Worm (Caenorhabditis elegans) whole organism, late embryonic: ENCODE results near the gene T19D12.1.

Source experiments
- C08G9.2 ChIP-seq: sonication (generic microtip); optimal IDR thresholded peaks from 2 replicates; lab custom pipeline; 2016; ENCODE audit warnings: mild to moderate bottlenecking, missing genetic modification characterization, moderate library complexity, missing compliant biosample characterization
- F13H6.1 ChIP-seq: sonication (generic microtip); optimal IDR thresholded peaks from 2 replicates; lab custom pipeline; 2016; ENCODE audit warnings: missing genetic modification characterization, missing compliant biosample characterization
- dmd-4 ChIP-seq: sonication (generic microtip); optimal IDR thresholded peaks from 2 replicates; lab custom pipeline; 2016; ENCODE audit warnings: borderline replicate concordance, missing genetic modification characterization, missing compliant biosample characterization
- nhr-11 ChIP-seq: fragments of 150-350 bp; optimal IDR thresholded peaks from 2 replicates; lab custom pipeline; 2014; ENCODE audit warnings: missing biosample characterization, missing genetic modification characterization
- unc-55 ChIP-seq: sonication (generic microtip); optimal IDR thresholded peaks from 2 replicates; lab custom pipeline; 2017; ENCODE audit warnings: missing biosample characterization, missing genetic modification reagents, missing genetic modification characterization

DNA sequence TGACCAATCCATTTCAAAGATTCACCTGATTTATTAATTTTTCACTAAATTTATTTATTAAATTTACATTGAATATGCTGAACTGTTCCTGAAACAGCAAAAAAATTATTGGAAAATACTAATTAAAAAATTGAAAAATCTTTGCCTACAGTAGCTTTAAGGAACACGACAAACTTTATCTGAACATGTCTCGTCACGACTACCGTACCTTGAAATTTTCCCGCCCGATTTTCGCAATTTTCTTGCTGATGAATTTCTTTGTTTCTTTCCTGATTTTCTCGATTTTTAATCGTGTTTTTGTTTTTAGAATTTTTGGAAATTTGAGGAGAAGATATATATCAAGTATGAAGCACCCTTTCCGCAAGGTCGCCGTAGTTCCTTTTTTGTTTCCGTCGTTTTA lies 16.2 kb downstream of the T19D12.1 start:
- TF ChIP-seq C08G9.2 (tag; lab: Kevin White, UChicago) (no peak), nhr-11 (tag; lab: Kevin White, UChicago) (no peak), dmd-4 (tag; lab: Kevin White, UChicago) (no peak), F13H6.1 (tag; lab: Kevin White, UChicago) (no peak), unc-55 (GFP tag; lab: Kevin White, UChicago) (no peak)
